Worm (Caenorhabditis elegans) whole organism, late embryonic: ENCODE results near the gene gly-7.

ENCODE experiments used
- F13H6.1 ChIP-seq: sonication (generic microtip); optimal IDR thresholded peaks from 2 replicates; lab custom pipeline; 2016; ENCODE audit warnings: missing genetic modification characterization, missing compliant biosample characterization
- K02D7.2 ChIP-seq: sonication (generic microtip); optimal IDR thresholded peaks from 2 replicates; lab custom pipeline; 2017; ENCODE audit warnings: mild to moderate bottlenecking, missing genetic modification characterization, missing compliant biosample characterization
- K09A11.1 ChIP-seq: sonication (generic microtip); optimal IDR thresholded peaks from 2 replicates; lab custom pipeline; 2017; ENCODE audit warnings: antibody characterized with exemption, mild to moderate bottlenecking, missing genetic modification characterization, missing compliant biosample characterization; ENCODE audit not compliant: insufficient read depth
- Y22D7AL.16 ChIP-seq: sonication (generic microtip); optimal IDR thresholded peaks from 2 replicates; lab custom pipeline; 2016; ENCODE audit warnings: missing genetic modification characterization, missing compliant biosample characterization
- ceh-14 ChIP-seq: sonication (generic microtip); optimal IDR thresholded peaks from 2 replicates; lab custom pipeline; 2016; ENCODE audit warnings: missing genotype, missing genetic modification characterization, missing compliant biosample characterization
- ceh-19 ChIP-seq: fragments of 200-800 bp; sonication (Bioruptor generic); optimal IDR thresholded peaks from 2 replicates; lab custom pipeline; 2018; ENCODE audit warnings: mild to moderate bottlenecking, missing genetic modification characterization, missing compliant biosample characterization
- ceh-22 ChIP-seq: sonication (generic microtip); optimal IDR thresholded peaks from 2 replicates; lab custom pipeline; 2017; ENCODE audit warnings: missing biosample characterization, missing genetic modification characterization
- ceh-24 ChIP-seq: sonication (generic microtip); optimal IDR thresholded peaks from 2 replicates; lab custom pipeline; 2016; ENCODE audit warnings: mild to moderate bottlenecking, missing genetic modification characterization, missing compliant biosample characterization
- ceh-30 ChIP-seq: fragments of 150-350 bp; optimal IDR thresholded peaks from 2 replicates; lab custom pipeline; 2014; ENCODE audit warnings: missing biosample characterization, missing genetic modification characterization
- ceh-34 ChIP-seq: sonication (generic microtip); optimal IDR thresholded peaks from 2 replicates; lab custom pipeline; 2016; ENCODE audit warnings: mild to moderate bottlenecking, missing genetic modification characterization, missing compliant biosample characterization
- ceh-48 ChIP-seq: sonication (generic microtip); optimal IDR thresholded peaks from 2 replicates; lab custom pipeline; 2016; ENCODE audit warnings: missing genetic modification characterization, inconsistent platforms, missing compliant biosample characterization
- ceh-6 ChIP-seq: fragments of 200-800 bp; sonication (Bioruptor generic); optimal IDR thresholded peaks from 2 replicates; lab custom pipeline; 2018; ENCODE audit warnings: mild to moderate bottlenecking, missing genetic modification characterization, missing compliant biosample characterization
- che-1 ChIP-seq: sonication (generic microtip); optimal IDR thresholded peaks from 2 replicates; lab custom pipeline; 2016; ENCODE audit warnings: mild to moderate bottlenecking, missing genetic modification characterization, missing compliant biosample characterization
- dmd-4 ChIP-seq: sonication (generic microtip); optimal IDR thresholded peaks from 2 replicates; lab custom pipeline; 2016; ENCODE audit warnings: borderline replicate concordance, missing genetic modification characterization, missing compliant biosample characterization
- dve-1 ChIP-seq: sonication (generic microtip); optimal IDR thresholded peaks from 2 replicates; lab custom pipeline; 2017; ENCODE audit warnings: antibody characterized with exemption, mild to moderate bottlenecking, missing genetic modification characterization, missing compliant biosample characterization
- eyg-1 ChIP-seq: sonication (generic microtip); optimal IDR thresholded peaks from 2 replicates; lab custom pipeline; 2016; ENCODE audit warnings: missing genotype, missing genetic modification characterization, missing compliant biosample characterization
- fkh-10 ChIP-seq: fragments of 150-350 bp; optimal IDR thresholded peaks from 2 replicates; lab custom pipeline; 2014; ENCODE audit warnings: missing biosample characterization, missing genetic modification reagents, missing genetic modification characterization
- gmeb-2 ChIP-seq: sonication (generic microtip); optimal IDR thresholded peaks from 2 replicates; lab custom pipeline; 2016; ENCODE audit warnings: missing genetic modification characterization, inconsistent platforms, missing compliant biosample characterization
- hlh-15 ChIP-seq: sonication (generic microtip); optimal IDR thresholded peaks from 2 replicates; lab custom pipeline; 2016; ENCODE audit warnings: missing genetic modification characterization, missing compliant biosample characterization
- hlh-6 ChIP-seq: sonication (generic microtip); optimal IDR thresholded peaks from 2 replicates; lab custom pipeline; 2016; ENCODE audit warnings: missing genotype, missing genetic modification characterization, missing compliant biosample characterization
- lim-6 ChIP-seq: sonication (generic microtip); optimal IDR thresholded peaks from 2 replicates; lab custom pipeline; 2016; ENCODE audit warnings: missing genetic modification characterization, missing compliant biosample characterization
- lin-11 ChIP-seq: fragments of 200-800 bp; sonication (Bioruptor generic); optimal IDR thresholded peaks from 2 replicates; lab custom pipeline; 2018; ENCODE audit warnings: mild to moderate bottlenecking, missing genetic modification characterization, missing compliant biosample characterization
- mec-3 ChIP-seq: sonication (generic microtip); optimal IDR thresholded peaks from 2 replicates; lab custom pipeline; 2016; ENCODE audit warnings: borderline replicate concordance, missing genetic modification characterization, missing compliant biosample characterization
- nfya-1 ChIP-seq: sonication (generic microtip); optimal IDR thresholded peaks from 2 replicates; lab custom pipeline; 2017; ENCODE audit warnings: missing genetic modification characterization, mild to moderate bottlenecking, missing compliant biosample characterization, antibody characterized with exemption, moderate library complexity
- nhr-11 ChIP-seq: fragments of 150-350 bp; optimal IDR thresholded peaks from 2 replicates; lab custom pipeline; 2014; ENCODE audit warnings: missing biosample characterization, missing genetic modification characterization
- odd-2 ChIP-seq: sonication (generic microtip); optimal IDR thresholded peaks from 2 replicates; lab custom pipeline; 2017; ENCODE audit warnings: antibody characterized with exemption, mild to moderate bottlenecking, missing genetic modification characterization, missing compliant biosample characterization
- pag-3 ChIP-seq: sonication (generic microtip); optimal IDR thresholded peaks from 2 replicates; lab custom pipeline; 2016; ENCODE audit warnings: missing compliant biosample characterization, missing genetic modification characterization, borderline replicate concordance
- pax-1 ChIP-seq: fragments of 150-350 bp; optimal IDR thresholded peaks from 2 replicates; lab custom pipeline; 2014; ENCODE audit warnings: missing biosample characterization, missing genetic modification characterization
- pros-1 ChIP-seq: fragments of 150-350 bp; optimal IDR thresholded peaks from 2 replicates; lab custom pipeline; 2014; ENCODE audit warnings: missing biosample characterization, missing genetic modification reagents, missing genetic modification characterization
- sdc-2 ChIP-seq: sonication (generic microtip); optimal IDR thresholded peaks from 2 replicates; lab custom pipeline; 2016; ENCODE audit warnings: missing genotype, missing genetic modification characterization, missing compliant biosample characterization
- sox-2 ChIP-seq: fragments of 200-800 bp; sonication (Bioruptor generic); IDR thresholded peaks from 2 replicates; pipeline ENCODE4 v1.3.6; 2022; ENCODE audit warnings: missing genetic modification reagents, missing genetic modification characterization, missing compliant biosample characterization
- tbx-7 ChIP-seq: sonication (generic microtip); optimal IDR thresholded peaks from 2 replicates; lab custom pipeline; 2016; ENCODE audit warnings: missing genotype, missing genetic modification characterization, missing compliant biosample characterization
- ttx-3 ChIP-seq: sonication (generic microtip); optimal IDR thresholded peaks from 2 replicates; lab custom pipeline; 2016; ENCODE audit warnings: missing genetic modification reagents, missing genetic modification characterization, missing compliant biosample characterization
- unc-3 ChIP-seq, 2 experiments: fragments of 200-800 bp in 1 of 2; sonication (Bioruptor generic) in 1 of 2; sonication (generic microtip) in 1 of 2; conservative IDR thresholded peaks in 1 of 2; optimal IDR thresholded peaks in 1 of 2; 2 replicates each; pipeline versions ENCODE4 v1.3.6 to Lab custom; 2016 to 2022; ENCODE audit warnings: missing compliant biosample characterization in 2 of 2, missing genetic modification characterization in 2 of 2, missing genetic modification reagents in 1 of 2
- unc-42 ChIP-seq: sonication (generic microtip); optimal IDR thresholded peaks from 2 replicates; lab custom pipeline; 2016; ENCODE audit warnings: missing genotype, missing genetic modification characterization, missing compliant biosample characterization
- zip-5 ChIP-seq: sonication (generic microtip); optimal IDR thresholded peaks from 2 replicates; lab custom pipeline; 2016; ENCODE audit warnings: missing genetic modification characterization, missing compliant biosample characterization

Gene gly-7

ce11 chrV:1781922-1782321 lies 39.2 kb downstream of the gly-7 start, which contains the start of gene F36H9.5:
TSS of gene F36H9.5 (minus strand) at chrV:1782022.
- TF ChIP-seq ceh-34 (no peak), pag-3 (no peak), tbx-7 (tag; lab: Kevin White, UChicago) (no peak), ceh-6 (GFP tag; lab: Kevin White, UChicago) (no peak), ceh-14 (tag; lab: Kevin White, UChicago) (no peak), mec-3 (tag; lab: Kevin White, UChicago) (no peak), che-1 (tag; lab: Kevin White, UChicago) (no peak), lin-11 (tag; lab: Kevin White, UChicago) (no peak), pax-1 (no peak), ceh-22 (tag; lab: Kevin White, UChicago) (no peak), ceh-24 (no peak), zip-5 (no peak), odd-2 (tag; lab: Kevin White, UChicago) (no peak), ceh-30 (tag; lab: Kevin White, UChicago) (no peak), F13H6.1 (tag; lab: Kevin White, UChicago) (no peak), eyg-1 (tag; lab: Kevin White, UChicago) (no peak), sox-2 (no peak)

ce11 chrV:1779994-1780393 lies 41.1 kb downstream of the gly-7 start:
- TF ChIP-seq hlh-15 (tag; lab: Kevin White, UChicago) (no peak), dmd-4 (tag; lab: Kevin White, UChicago) (no peak), ceh-6 (GFP tag; lab: Kevin White, UChicago) (no peak), ttx-3 (no peak), eyg-1 (tag; lab: Kevin White, UChicago) (no peak), nfya-1 (tag; lab: Kevin White, UChicago) (peak; percentile 85)
- TF ChIP-seq, all 69 proteins: peak for 1

DNA sequence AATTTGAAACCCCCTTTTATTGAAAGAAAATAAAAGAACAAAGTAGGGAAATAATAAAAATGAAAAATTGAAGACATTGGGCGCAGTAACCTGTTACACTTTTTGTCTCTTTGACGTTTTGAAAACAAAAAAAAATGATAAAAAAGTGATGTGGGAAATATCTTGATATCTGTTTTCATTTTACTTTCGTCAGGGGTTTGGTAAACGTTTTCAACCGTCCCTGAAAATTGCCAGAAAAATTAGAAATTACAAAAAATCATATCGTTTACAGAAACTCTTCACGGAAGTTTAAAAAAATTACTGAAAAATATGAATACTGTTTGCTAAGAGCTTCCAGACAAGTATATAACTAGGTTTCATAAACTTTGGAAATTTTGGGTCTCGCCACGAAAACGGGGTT lies 42.0 kb downstream of the gly-7 start, which contains the start of gene F36H9.4:
TSS of gene F36H9.4 (minus strand) at position 101 of the 400 bp plus-strand sequence.
- TF ChIP-seq che-1 (tag; lab: Kevin White, UChicago) (no peak), sdc-2 (no peak), pros-1 (no peak), K02D7.2 (tag; lab: Kevin White, UChicago) (no peak), K09A11.1 (no peak), ceh-19 (GFP tag; lab: Kevin White, UChicago) (no peak), hlh-15 (tag; lab: Kevin White, UChicago) (no peak), unc-3 (GFP tag; conservative IDR thresholded peaks at IDR 0.05; lab: Robert Waterston, UW) (no peak), unc-3 (tag; optimal IDR thresholded peaks at IDR 0.05; lab: Kevin White, UChicago) (no peak), lin-11 (tag; lab: Kevin White, UChicago) (no peak), ceh-48 (tag; lab: Kevin White, UChicago) (no peak), dve-1 (no peak), hlh-6 (tag; lab: Kevin White, UChicago) (no peak), unc-42 (tag; lab: Kevin White, UChicago) (no peak), Y22D7AL.16 (no peak), nfya-1 (tag; lab: Kevin White, UChicago) (no peak), lim-6 (tag; lab: Kevin White, UChicago) (no peak), nhr-11 (tag; lab: Kevin White, UChicago) (no peak), tbx-7 (tag; lab: Kevin White, UChicago) (no peak)

DNA sequence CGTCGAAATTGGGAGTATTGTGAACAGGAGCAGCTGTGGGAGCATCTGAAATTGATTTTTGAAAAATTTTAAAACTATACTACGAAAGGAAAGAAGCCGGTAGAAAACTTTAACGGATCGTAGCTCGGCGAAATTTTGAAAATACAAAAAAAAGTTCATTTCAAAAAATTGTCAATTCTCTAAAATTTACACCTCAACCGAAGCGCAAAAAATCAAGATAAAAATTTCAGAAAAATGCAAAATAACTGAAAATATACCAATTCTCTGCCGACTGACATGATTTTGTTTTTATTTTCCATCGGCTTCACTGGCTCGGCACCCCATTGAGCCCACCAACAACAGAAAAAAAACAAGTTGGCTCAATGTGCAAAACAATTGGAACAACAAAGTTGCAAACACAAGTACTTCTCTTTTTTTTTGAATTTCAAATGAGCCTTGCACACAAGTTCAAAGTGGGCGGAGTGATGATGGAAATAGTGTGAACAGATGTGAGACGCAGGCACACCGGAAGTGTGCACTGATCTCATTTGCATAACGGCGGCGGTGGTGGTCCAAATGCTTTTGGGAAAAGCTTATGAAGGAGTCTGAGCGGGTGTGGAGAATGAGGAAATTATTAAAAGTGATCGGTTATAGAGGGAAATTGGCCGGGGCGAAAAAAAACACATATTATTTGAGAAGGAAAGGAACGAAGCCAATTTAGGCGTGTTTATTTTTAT lies 46.1 kb downstream of the gly-7 start, which contains the start of gene F36H9.7:
TSS of gene F36H9.7 (minus strand) at position 51 of the 716 bp plus-strand sequence.
- TF ChIP-seq gmeb-2: no peak
- peak; percentile 57 for TF ChIP-seq unc-42 (tag; lab: Kevin White, UChicago)
- no peak for TF ChIP-seq fkh-10
- TF ChIP-seq F13H6.1 (tag; lab: Kevin White, UChicago): no peak
